Worm (Caenorhabditis elegans): ENCODE measurements around the gene duo-1.
A peak's percentile ranks its signal among the peaks of the same experiment; 100 is the strongest.

The duo-1 gene

ce11 chrV:11535504-11536062 is 18.8 kb upstream of the duo-1 start:
- TF ChIP-seq dox-1 (GFP tag; IDR thresholded peaks at IDR 0.05) (peak; percentile 33; the same call in 1 of the 2 replicates), akir-1 (GFP tag; optimal IDR thresholded peaks at IDR 0.05) (no peak), attf-5 (GFP tag; optimal IDR thresholded peaks at IDR 0.05) (no peak), lin-35 (GFP tag; optimal IDR thresholded peaks at IDR 0.05) (peak in 1 of 3 experiments; percentile 47), fkh-3 (tag; optimal IDR thresholded peaks at IDR 0.05) (no peak), ztf-26 (tag; optimal IDR thresholded peaks at IDR 0.05) (peak; percentile 47), Y53G8AR.9 (GFP tag; conservative IDR thresholded peaks at IDR 0.05) (peak; percentile 55), B0035.1 (tag; optimal IDR thresholded peaks at IDR 0.05) (no peak), nhr-80 (tag; optimal IDR thresholded peaks at IDR 0.05) (peak; percentile 86), B0336.3 (GFP tag; IDR thresholded peaks at IDR 0.05) (peak; percentile 9; the same call in 1 of the 2 replicates), gei-17 (GFP tag; optimal IDR thresholded peaks at IDR 0.05) (no peak), madf-3 (GFP tag; IDR thresholded peaks at IDR 0.05) (no peak), ceh-91 (GFP tag; IDR thresholded peaks at IDR 0.05) (no peak), zfh-2 (GFP tag; conservative IDR thresholded peaks at IDR 0.05) (0 out of 2 replicates have a peak, but pooled peaks have one; percentile 22), hsf-1 (GFP tag; IDR thresholded peaks at IDR 0.05) (no peak), hmg-1.2 (GFP tag; IDR thresholded peaks at IDR 0.05) (peak; percentile 16; the same call in 1 of the 2 replicates), snpc-1.3 (tag; optimal IDR thresholded peaks at IDR 0.05; ENCODE audit: insufficient read depth) (no peak), madf-6 (GFP tag; IDR thresholded peaks at IDR 0.05) (no peak), snpc-4 (GFP tag; optimal IDR thresholded peaks at IDR 0.05) (no peak), snpc-4 (tag; optimal IDR thresholded peaks at IDR 0.05) (peak in 1 of 4 experiments; percentile 33), F55B11.4 (tag; optimal IDR thresholded peaks at IDR 0.05; ENCODE audit: borderline replicate concordance, insufficient read depth) (no peak), cebp-1 (GFP tag; IDR thresholded peaks at IDR 0.05) (no peak), cebp-1 (tag; optimal IDR thresholded peaks at IDR 0.05) (no peak), ztf-18 (tag; optimal IDR thresholded peaks at IDR 0.05) (no peak)

ce11 chrV:11536667-11537066 is 17.8 kb upstream of the duo-1 start:
- TF ChIP-seq madf-6 (GFP tag; IDR thresholded peaks at IDR 0.05): no peak
- no peak for TF ChIP-seq aptf-3 (GFP tag; IDR thresholded peaks at IDR 0.05)
- no peak for TF ChIP-seq mes-4 (tag; optimal IDR thresholded peaks at IDR 0.05)
- no peak for TF ChIP-seq attf-3 (GFP tag; conservative IDR thresholded peaks at IDR 0.05)
- TF ChIP-seq ztf-25 (GFP tag; IDR thresholded peaks at IDR 0.05): no peak
- TF ChIP-seq ztf-26 (tag; optimal IDR thresholded peaks at IDR 0.05): no peak
- no peak for TF ChIP-seq tbx-9 (tag; optimal IDR thresholded peaks at IDR 0.05; ENCODE audit: borderline replicate concordance)
- no peak for TF ChIP-seq aptf-2 (GFP tag; conservative IDR thresholded peaks at IDR 0.05)
- TF ChIP-seq zim-3 (tag; optimal IDR thresholded peaks at IDR 0.05): no peak
- no peak for TF ChIP-seq zfh-2 (GFP tag; conservative IDR thresholded peaks at IDR 0.05)
- TF ChIP-seq sptf-2 (GFP tag; optimal IDR thresholded peaks at IDR 0.05): no peak
- TF ChIP-seq pbrm-1 (GFP tag; IDR thresholded peaks at IDR 0.05): no peak
- TF ChIP-seq egrh-3 (GFP tag; IDR thresholded peaks at IDR 0.05): no peak

ce11 chrV:11539502-11539901 is 14.9 kb upstream of the duo-1 start:
- TF ChIP-seq let-607 (tag; optimal IDR thresholded peaks at IDR 0.05): no peak
- no peak for TF ChIP-seq sdz-38 (tag; optimal IDR thresholded peaks at IDR 0.05)
- TF ChIP-seq F22D6.2 (tag; optimal IDR thresholded peaks at IDR 0.05): no peak
- no peak for TF ChIP-seq rpc-1 (optimal IDR thresholded peaks at IDR 0.05)
- no peak for TF ChIP-seq rpc-1 (tag; optimal IDR thresholded peaks at IDR 0.05)
- no peak for TF ChIP-seq die-1 (tag; optimal IDR thresholded peaks at IDR 0.05)
- TF ChIP-seq somi-1 (GFP tag; optimal IDR thresholded peaks at IDR 0.05): no peak
- TF ChIP-seq lag-1 (GFP tag; IDR thresholded peaks at IDR 0.05): no peak
